Fruit fly (Drosophila melanogaster) whole organism, wandering third instar larva: ENCODE measurements around the gene ush.

Experiments
- Abd-B ChIP-seq: fragments of >200 bp; optimal IDR thresholded peaks from 2 replicates; lab custom pipeline; 2017; ENCODE audit warnings: missing biosample characterization, missing genetic modification characterization
- CG32264 ChIP-seq: fragments of 200-800 bp; sonication (Bioruptor generic); optimal IDR thresholded peaks from 2 replicates; lab custom pipeline; 2016; ENCODE audit warnings: missing biosample characterization, missing genetic modification characterization
- CG9705 ChIP-seq: fragments of 200-800 bp; sonication (Bioruptor generic); optimal IDR thresholded peaks from 2 replicates; lab custom pipeline; 2018; ENCODE audit warnings: missing biosample characterization, mild to moderate bottlenecking, missing genetic modification characterization
- CrebA ChIP-seq: fragments of 200-800 bp; sonication (Bioruptor generic); optimal IDR thresholded peaks from 2 replicates; lab custom pipeline; 2016; ENCODE audit warnings: missing biosample characterization, mild to moderate bottlenecking, missing genetic modification characterization, borderline replicate concordance
- Dfd ChIP-seq: fragments of >200 bp; optimal IDR thresholded peaks from 2 replicates; lab custom pipeline; 2017; ENCODE audit warnings: missing biosample characterization, missing genetic modification characterization
- Dif ChIP-seq: fragments of 200-275, 200-300 bp; sonication (Bioruptor generic); optimal IDR thresholded peaks from 2 replicates; lab custom pipeline; 2018; ENCODE audit warnings: missing biosample characterization, missing genetic modification characterization; ENCODE audit not compliant: partially characterized antibody
- GATAd ChIP-seq: sonication (Bioruptor generic); optimal IDR thresholded peaks from 2 replicates; lab custom pipeline; 2016; ENCODE audit warnings: missing biosample characterization, missing genetic modification characterization
- HLH106 ChIP-seq: fragments of 200-800 bp; optimal IDR thresholded peaks from 3 replicates; lab custom pipeline; 2019; ENCODE audit warnings: missing biosample characterization, mild to moderate bottlenecking, missing genetic modification characterization, moderate library complexity
- Hnf4 ChIP-seq: fragments of 200-800 bp; sonication (Bioruptor generic); optimal IDR thresholded peaks from 2 replicates; lab custom pipeline; 2016; ENCODE audit warnings: missing biosample characterization, mild to moderate bottlenecking, missing genetic modification characterization
- Hr78 ChIP-seq: fragments of >200 bp; optimal IDR thresholded peaks from 2 replicates; lab custom pipeline; 2017; ENCODE audit warnings: missing biosample characterization, missing genetic modification characterization
- Hr83 ChIP-seq: fragments of 200-300 bp; sonication (Bioruptor generic); optimal IDR thresholded peaks from 2 replicates; lab custom pipeline; 2016; ENCODE audit warnings: missing biosample characterization, mild to moderate bottlenecking, missing genetic modification characterization, moderate library complexity; ENCODE audit not compliant: poor library complexity, severe bottlenecking
- Jra ChIP-seq: sonication (Bioruptor generic); optimal IDR thresholded peaks from 2 replicates; lab custom pipeline; 2016; ENCODE audit warnings: missing biosample characterization, missing genetic modification characterization
- Mio ChIP-seq: sonication (Bioruptor generic); optimal IDR thresholded peaks from 2 replicates; lab custom pipeline; 2016; ENCODE audit warnings: missing biosample characterization, missing genetic modification characterization
- Myc ChIP-seq: fragments of >200 bp; optimal IDR thresholded peaks from 2 replicates; lab custom pipeline; 2017
- N ChIP-seq: fragments of >200 bp; optimal IDR thresholded peaks from 2 replicates; lab custom pipeline; 2018; ENCODE audit warnings: missing biosample characterization, missing external identifiers, missing genetic modification characterization
- OdsH ChIP-seq: fragments of 200-800 bp; sonication (Bioruptor generic); optimal IDR thresholded peaks from 2 replicates; lab custom pipeline; 2016; ENCODE audit warnings: missing biosample characterization, mild to moderate bottlenecking, missing genetic modification characterization
- Rel ChIP-seq, 2 experiments: fragments of 200-800 bp; sonication (Bioruptor generic) in 1 of 2; optimal IDR thresholded peaks; 2 replicates in 1 of 2; 3 replicates in 1 of 2; lab custom pipeline; 2016 to 2019; ENCODE audit warnings: mild to moderate bottlenecking in 2 of 2, missing biosample characterization in 2 of 2, missing genetic modification characterization in 2 of 2, moderate library complexity in 1 of 2
- Sp1 ChIP-seq: fragments of 200-800 bp; sonication (Bioruptor generic); optimal IDR thresholded peaks from 3 replicates; lab custom pipeline; 2019; ENCODE audit warnings: missing biosample characterization, mild to moderate bottlenecking, missing genetic modification characterization, moderate library complexity
- Vsx2 ChIP-seq: fragments of 200-300, 225-300 bp; sonication (Bioruptor generic); optimal IDR thresholded peaks from 2 replicates; lab custom pipeline; 2018; ENCODE audit warnings: missing biosample characterization, missing genetic modification characterization; ENCODE audit not compliant: partially characterized antibody
- br ChIP-seq: fragments of 200-800 bp; sonication (Bioruptor generic); optimal IDR thresholded peaks from 2 replicates; lab custom pipeline; 2016; ENCODE audit warnings: missing biosample characterization, missing genetic modification characterization
- brk ChIP-seq: fragments of 200-800 bp; sonication (Bioruptor generic); optimal IDR thresholded peaks from 2 replicates; lab custom pipeline; 2016; ENCODE audit warnings: missing biosample characterization, mild to moderate bottlenecking, missing genetic modification characterization
- dl ChIP-seq, 2 experiments: fragments of 175-275, 200-275 bp in 1 of 2; fragments of 200-275 bp in 1 of 2; sonication (Bioruptor generic); optimal IDR thresholded peaks; lab custom pipeline; 2018; ENCODE audit warnings: mild to moderate bottlenecking in 2 of 2, missing biosample characterization in 2 of 2, missing genetic modification characterization in 2 of 2, moderate library complexity in 2 of 2; ENCODE audit not compliant: partially characterized antibody in 2 of 2, insufficient read depth in 1 of 2
- dmrt93B ChIP-seq: fragments of 200-800 bp; sonication (Bioruptor generic); optimal IDR thresholded peaks from 2 replicates; lab custom pipeline; 2018; ENCODE audit warnings: missing biosample characterization, mild to moderate bottlenecking, missing genetic modification characterization
- dsf ChIP-seq: sonication (Bioruptor generic); optimal IDR thresholded peaks from 2 replicates; lab custom pipeline; 2016; ENCODE audit warnings: missing biosample characterization, missing genetic modification characterization, borderline replicate concordance
- ey ChIP-seq: fragments of 200-800 bp; sonication (Bioruptor generic); optimal IDR thresholded peaks from 2 replicates; lab custom pipeline; 2016; ENCODE audit warnings: missing biosample characterization, missing genetic modification characterization
- foxo ChIP-seq, 2 experiments: fragments of 200-800 bp; sonication (Bioruptor generic); optimal IDR thresholded peaks; 2 replicates in 1 of 2; 3 replicates in 1 of 2; lab custom pipeline; 2016 to 2017; ENCODE audit warnings: missing biosample characterization in 2 of 2, missing genetic modification characterization in 2 of 2
- fru ChIP-seq: fragments of 200-800 bp; sonication (Bioruptor generic); optimal IDR thresholded peaks from 3 replicates; lab custom pipeline; 2016; ENCODE audit warnings: missing biosample characterization, mild to moderate bottlenecking, missing genetic modification characterization
- h ChIP-seq: fragments of 200-800 bp; sonication (Bioruptor generic); optimal IDR thresholded peaks from 3 replicates; lab custom pipeline; 2016; ENCODE audit warnings: missing biosample characterization, mild to moderate bottlenecking, missing genetic modification characterization
- jim ChIP-seq: fragments of 175-275, 200-325 bp; sonication (Bioruptor generic); optimal IDR thresholded peaks from 2 replicates; lab custom pipeline; 2016; ENCODE audit warnings: missing biosample characterization, mild to moderate bottlenecking, missing genetic modification characterization
- lola ChIP-seq: fragments of >200 bp; optimal IDR thresholded peaks from 2 replicates; lab custom pipeline; 2017; ENCODE audit warnings: missing biosample characterization, missing genetic modification characterization
- pan ChIP-seq: fragments of >200 bp; optimal IDR thresholded peaks from 2 replicates; lab custom pipeline; 2017
- psq ChIP-seq: fragments of 200-800 bp; sonication (Bioruptor generic); optimal IDR thresholded peaks from 3 replicates; lab custom pipeline; 2017; ENCODE audit warnings: missing biosample characterization, mild to moderate bottlenecking, missing genetic modification characterization, moderate library complexity
- rgr ChIP-seq: fragments of 200-800 bp; sonication (Bioruptor generic); optimal IDR thresholded peaks from 3 replicates; lab custom pipeline; 2016; ENCODE audit warnings: missing biosample characterization, mild to moderate bottlenecking, missing genetic modification characterization
- sage ChIP-seq: fragments of 200-800 bp; sonication (Bioruptor generic); optimal IDR thresholded peaks from 2 replicates; lab custom pipeline; 2016; ENCODE audit warnings: missing biosample characterization, mild to moderate bottlenecking, missing genetic modification characterization
- sv ChIP-seq: fragments of 200-800 bp; sonication (Bioruptor generic); optimal IDR thresholded peaks from 3 replicates; lab custom pipeline; 2016; ENCODE audit warnings: missing biosample characterization, missing genetic modification characterization
- tai ChIP-seq: sonication (Bioruptor generic); optimal IDR thresholded peaks from 2 replicates; lab custom pipeline; 2016; ENCODE audit warnings: missing biosample characterization, missing genetic modification characterization
- usp ChIP-seq: fragments of >200 bp; optimal IDR thresholded peaks from 2 replicates; lab custom pipeline; 2017; ENCODE audit warnings: missing biosample characterization, missing genetic modification characterization
- woc ChIP-seq: sonication (Bioruptor generic); optimal IDR thresholded peaks from 2 replicates; lab custom pipeline; 2016; ENCODE audit warnings: missing biosample characterization, mild to moderate bottlenecking, missing genetic modification characterization

The ush gene

DNA sequence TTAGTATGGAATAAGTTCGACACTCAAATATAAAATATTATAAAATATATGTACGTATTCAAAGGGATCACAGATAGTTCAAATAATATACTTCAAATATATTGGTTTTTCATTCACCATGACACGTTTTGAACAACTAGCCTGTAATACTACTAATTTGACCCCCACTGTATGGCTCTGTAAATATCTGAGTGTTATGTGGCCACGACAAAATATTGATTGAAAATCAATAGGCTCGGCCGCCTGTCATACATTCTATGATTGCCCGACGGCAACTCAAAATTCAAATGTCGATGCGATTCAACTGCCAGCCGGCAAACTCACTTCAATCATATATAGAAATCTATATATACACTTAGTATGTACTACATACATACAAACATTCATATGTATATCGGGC, 6.1 kb upstream of the ush start:
- no peak for TF ChIP-seq brk
- no peak for TF ChIP-seq pan (lab: Kevin White, UChicago)
- no peak for TF ChIP-seq tai
- TF ChIP-seq psq (GFP tag; lab: Kevin White, UChicago) = no peak
- no peak for TF ChIP-seq CrebA (GFP tag; lab: Kevin White, UChicago)
- no peak for TF ChIP-seq fru (GFP tag; lab: Kevin White, UChicago)
- no peak for TF ChIP-seq Mio (GFP tag; lab: Kevin White, UChicago)
- no peak for TF ChIP-seq foxo (GFP tag; optimal IDR thresholded peaks at IDR 0.05; lab: Kevin White, UChicago)
- no peak for TF ChIP-seq Dfd (GFP tag; lab: Kevin White, UChicago)
- TF ChIP-seq Abd-B = no peak
- no peak for TF ChIP-seq dsf (GFP tag; lab: Kevin White, UChicago)
- TF ChIP-seq h (GFP tag; lab: Kevin White, UChicago) = no peak
- no peak for TF ChIP-seq GATAd (GFP tag; lab: Kevin White, UChicago)
- TF ChIP-seq Hr83 (GFP tag; lab: Kevin White, UChicago) = no peak
- no peak for TF ChIP-seq Dif (GFP tag; lab: Kevin White, UChicago)
- TF ChIP-seq OdsH = no peak
- no peak for TF ChIP-seq dmrt93B
- TF ChIP-seq rgr (GFP tag; lab: Kevin White, UChicago) = no peak
- TF ChIP-seq N (GFP tag; lab: Kevin White, UChicago) = no peak

DNA sequence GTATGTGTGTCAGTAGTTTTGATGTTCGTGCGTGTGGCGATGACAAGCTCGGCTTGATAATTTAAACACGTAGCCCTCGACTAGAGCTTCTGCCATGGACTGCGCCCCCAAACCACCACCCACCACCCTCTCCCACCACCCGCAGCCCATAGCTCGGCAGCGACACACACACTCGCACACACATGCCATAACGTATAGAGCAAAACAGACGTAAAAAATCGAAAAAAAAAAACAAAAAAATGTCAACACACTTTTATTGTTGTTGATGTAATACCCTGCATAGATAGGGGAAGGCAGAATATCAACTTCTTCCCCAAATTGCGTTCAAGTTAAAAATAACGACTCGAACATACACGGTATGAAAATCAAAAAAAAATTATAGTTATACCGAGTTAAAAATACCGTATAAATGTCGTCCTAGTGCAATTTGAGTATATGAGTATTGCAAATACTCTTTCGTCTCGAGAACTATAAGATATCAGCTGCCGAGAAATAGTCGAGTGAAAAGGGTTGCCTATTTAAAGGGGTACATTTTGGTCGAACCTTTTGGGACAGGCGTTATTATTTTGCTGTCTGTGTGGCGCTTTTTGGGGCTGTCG, 5.6 kb upstream of the ush start:
- TF ChIP-seq N (GFP tag; lab: Kevin White, UChicago) = no peak
- TF ChIP-seq Jra (GFP tag; lab: Kevin White, UChicago) = no peak
- TF ChIP-seq psq (GFP tag; lab: Kevin White, UChicago) = peak; percentile 55
- no peak for TF ChIP-seq dsf (GFP tag; lab: Kevin White, UChicago)
- TF ChIP-seq HLH106 (tag; lab: Kevin White, UChicago) = no peak
- TF ChIP-seq jim = no peak
- peak in 1 of 2 experiments; percentile 55 for TF ChIP-seq foxo (GFP tag; optimal IDR thresholded peaks at IDR 0.05; lab: Kevin White, UChicago)
- TF ChIP-seq ey (GFP tag; lab: Kevin White, UChicago) = peak; percentile 66
- no peak for TF ChIP-seq usp (GFP tag; lab: Kevin White, UChicago)
- no peak for TF ChIP-seq sage
- TF ChIP-seq h (GFP tag; lab: Kevin White, UChicago) = peak; percentile 67
- no peak for TF ChIP-seq Hr78 (GFP tag; lab: Kevin White, UChicago)
- TF ChIP-seq GATAd (GFP tag; lab: Kevin White, UChicago) = no peak
- no peak for TF ChIP-seq Myc (lab: Kevin White, UChicago)
- no peak for TF ChIP-seq Dif (GFP tag; lab: Kevin White, UChicago)
- no peak for TF ChIP-seq lola (GFP tag; lab: Kevin White, UChicago)
- TF ChIP-seq dl (GFP tag; optimal IDR thresholded peaks at IDR 0.05; lab: Kevin White, UChicago; ENCODE audit: insufficient read depth in 1 of 2, partially characterized antibody in 2 of 2) = no peak
- TF ChIP-seq OdsH = peak; percentile 36
- peak; percentile 38 for TF ChIP-seq rgr (GFP tag; lab: Kevin White, UChicago)
- no peak for TF ChIP-seq Rel (GFP tag; optimal IDR thresholded peaks at IDR 0.05; lab: Kevin White, UChicago)
- TF ChIP-seq Rel (tag; optimal IDR thresholded peaks at IDR 0.05; lab: Kevin White, UChicago) = no peak
- TF ChIP-seq Hnf4 (GFP tag; lab: Kevin White, UChicago) = peak; percentile 61
- no peak for TF ChIP-seq Vsx2
- peak; percentile 4 for TF ChIP-seq dmrt93B
- no peak for TF ChIP-seq Mio (GFP tag; lab: Kevin White, UChicago)
- TF ChIP-seq Hr83 (GFP tag; lab: Kevin White, UChicago) = peak; percentile 0
- no peak for TF ChIP-seq Dfd (GFP tag; lab: Kevin White, UChicago)
- TF ChIP-seq CG32264 (GFP tag; lab: Kevin White, UChicago) = peak; percentile 29
- TF ChIP-seq Abd-B = no peak
- peak; percentile 71 for TF ChIP-seq sv
- no peak for TF ChIP-seq CG9705
- TF ChIP-seq CrebA (GFP tag; lab: Kevin White, UChicago) = no peak
- TF ChIP-seq Sp1 = no peak
- peak; percentile 65 for TF ChIP-seq fru (GFP tag; lab: Kevin White, UChicago)
- no peak for TF ChIP-seq pan (lab: Kevin White, UChicago)
- TF ChIP-seq br (GFP tag; lab: Kevin White, UChicago) = peak; percentile 79
- TF ChIP-seq tai = peak; percentile 45
- TF ChIP-seq brk = peak; percentile 30
- peak; percentile 50 for TF ChIP-seq woc (GFP tag; lab: Kevin White, UChicago)
